Fruit fly (Drosophila melanogaster) whole organism, adult: ENCODE data around the gene Tektin-C.
A peak's percentile ranks its signal among the peaks of the same experiment; 100 is the strongest.

Source experiments
- CG11617 ChIP-seq: fragments of 200-800 bp; sonication (Bioruptor generic); optimal IDR thresholded peaks from 2 replicates; lab custom pipeline; 2017; ENCODE audit warnings: mild to moderate bottlenecking, missing biosample characterization, missing genetic modification reagents, missing genetic modification characterization
- CG12768 ChIP-seq: fragments of 200-800 bp; sonication (Bioruptor generic); optimal IDR thresholded peaks from 2 replicates; lab custom pipeline; 2017; ENCODE audit warnings: missing biosample characterization, missing genetic modification characterization, mild to moderate bottlenecking, moderate library complexity, missing genetic modification reagents
- CG1620 ChIP-seq: fragments of 200-800 bp; sonication (Bioruptor generic); optimal IDR thresholded peaks from 2 replicates; lab custom pipeline; 2016; ENCODE audit warnings: missing biosample characterization, missing genetic modification characterization
- CG33017 ChIP-seq: fragments of 200-800 bp; sonication (Bioruptor generic); optimal IDR thresholded peaks from 2 replicates; lab custom pipeline; 2018; ENCODE audit warnings: missing biosample characterization, mild to moderate bottlenecking, missing genetic modification characterization, moderate library complexity
- CG5204 ChIP-seq: fragments of 200-800 bp; sonication (Bioruptor generic); optimal IDR thresholded peaks from 2 replicates; lab custom pipeline; 2016; ENCODE audit warnings: missing biosample characterization, missing genetic modification characterization
- Hr96 ChIP-seq: fragments of 200-800 bp; sonication (Bioruptor generic); optimal IDR thresholded peaks from 2 replicates; lab custom pipeline; 2016; ENCODE audit warnings: missing biosample characterization, missing genetic modification characterization
- Mnt ChIP-seq: fragments of 200-800 bp; sonication (Bioruptor generic); optimal IDR thresholded peaks from 2 replicates; lab custom pipeline; 2016; ENCODE audit warnings: missing biosample characterization, mild to moderate bottlenecking, missing genetic modification characterization
- bab1 ChIP-seq: fragments of 200-800 bp; sonication (Bioruptor generic); optimal IDR thresholded peaks from 3 replicates; lab custom pipeline; 2019; ENCODE audit warnings: missing biosample characterization, mild to moderate bottlenecking, missing genetic modification characterization, moderate library complexity
- kay ChIP-seq: fragments of 200-800 bp; sonication (Bioruptor generic); peaks from one replicate; lab custom pipeline; 2016; ENCODE audit warnings: missing biosample characterization, missing genetic modification characterization, borderline replicate concordance

DNA sequence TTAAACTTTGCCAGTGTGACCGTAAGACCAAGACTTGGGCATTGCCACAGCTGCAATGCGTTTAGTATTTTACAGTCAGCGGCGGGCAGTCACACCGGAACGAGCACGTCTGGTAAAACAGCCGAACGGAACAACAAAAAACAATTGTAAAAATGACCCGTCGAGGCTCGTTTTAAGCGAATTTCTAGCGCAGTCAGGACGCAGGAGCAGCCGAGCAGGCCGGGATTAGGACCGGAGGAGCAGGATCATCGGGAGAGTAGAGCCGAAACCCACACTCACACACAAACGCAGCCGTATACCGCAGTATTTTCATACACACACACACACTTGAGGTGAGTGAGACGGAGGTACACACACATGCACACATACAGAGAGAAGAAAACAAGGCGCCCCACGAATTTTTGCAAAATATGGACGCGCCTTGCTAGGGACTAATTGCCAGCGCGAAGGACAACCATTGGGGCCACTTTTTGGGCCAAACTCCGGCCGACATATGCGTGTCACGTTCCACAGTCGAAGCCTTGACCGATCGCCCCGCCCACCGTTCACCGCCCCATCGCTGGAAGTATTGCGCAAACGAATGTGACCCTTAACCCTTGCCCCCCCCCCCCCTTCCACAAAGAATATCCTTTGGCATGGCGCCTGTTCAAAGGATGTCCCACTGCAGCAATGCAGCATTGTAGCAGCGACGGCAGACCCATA lies 43.3 kb downstream of the Tektin-C start, which contains the start of gene Usp47:
- TF ChIP-seq CG11617 (GFP tag; lab: Kevin White, UChicago): no peak
- no peak for TF ChIP-seq CG5204 (GFP tag; lab: Kevin White, UChicago)
- peak; percentile 23 for TF ChIP-seq bab1 (GFP tag; lab: Kevin White, UChicago)
- peak; percentile 56 for TF ChIP-seq Mnt (GFP tag; lab: Kevin White, UChicago)
- TF ChIP-seq Hr96 (GFP tag; lab: Kevin White, UChicago): no peak
- TF ChIP-seq CG33017 (tag; lab: Kevin White, UChicago): no peak
- peak; percentile 18 for TF ChIP-seq CG1620 (GFP tag; lab: Kevin White, UChicago)
- no peak for TF ChIP-seq kay (GFP tag; lab: Kevin White, UChicago)
- TF ChIP-seq CG12768 (GFP tag; lab: Kevin White, UChicago): no peak
